Fruit fly (Drosophila melanogaster) whole organism, embryonic: ENCODE measurements around the gene CkIIalpha.

Source experiments
- ATbp ChIP-seq: fragments of 200-800 bp; sonication (Bioruptor generic); optimal IDR thresholded peaks from 2 replicates; lab custom pipeline; 2017; ENCODE audit warnings: missing biosample characterization, mild to moderate bottlenecking, missing genetic modification characterization, missing genetic modification reagents
- CG1024 ChIP-seq: fragments of 200-800 bp; sonication (Bioruptor generic); IDR thresholded peaks from 2 replicates; pipeline ENCODE4 v1.3.6; 2022; ENCODE audit warnings: missing biosample characterization, missing genetic modification characterization
- CG1233 ChIP-seq: fragments of 200-800 bp; sonication (Bioruptor generic); optimal IDR thresholded peaks from 4 replicates; lab custom pipeline; 2018; ENCODE audit warnings: missing biosample characterization, mild to moderate bottlenecking, missing genetic modification characterization
- CG13296 ChIP-seq: fragments of 200-800 bp; sonication (Bioruptor generic); optimal IDR thresholded peaks from 3 replicates; lab custom pipeline; 2018; ENCODE audit warnings: missing biosample characterization, mild to moderate bottlenecking, missing genetic modification characterization
- CG16863 ChIP-seq: fragments of 200-800 bp; sonication (Bioruptor generic); optimal IDR thresholded peaks from 3 replicates; lab custom pipeline; 2016; ENCODE audit warnings: missing biosample characterization, missing genetic modification characterization
- CG17361 ChIP-seq: fragments of 200-800 bp; sonication (Bioruptor generic); IDR thresholded peaks from 3 replicates; pipeline ENCODE4 v1.3.6; 2022; ENCODE audit warnings: missing biosample characterization, missing genetic modification characterization
- CG1792 ChIP-seq: fragments of 200-800 bp; sonication (Bioruptor generic); optimal IDR thresholded peaks from 2 replicates; lab custom pipeline; 2016; ENCODE audit warnings: missing biosample characterization, missing genetic modification characterization
- CG18011 ChIP-seq: fragments of 200-800 bp; sonication (Bioruptor generic); optimal IDR thresholded peaks from 2 replicates; lab custom pipeline; 2017; ENCODE audit warnings: missing biosample characterization, missing genetic modification characterization, mild to moderate bottlenecking, moderate library complexity, missing genotype
- CG2116 ChIP-seq: fragments of 200-800 bp; sonication (Bioruptor generic); optimal IDR thresholded peaks from 3 replicates; lab custom pipeline; 2018; ENCODE audit warnings: missing biosample characterization, mild to moderate bottlenecking, missing genetic modification characterization
- CG2712 ChIP-seq: fragments of 200-800 bp; optimal IDR thresholded peaks from 3 replicates; lab custom pipeline; 2019; ENCODE audit warnings: missing biosample characterization, mild to moderate bottlenecking, missing genetic modification characterization, moderate library complexity
- CG31224 ChIP-seq: fragments of 200-800 bp; sonication (Bioruptor generic); IDR thresholded peaks from 2 replicates; pipeline ENCODE4 v1.3.6; 2022; ENCODE audit warnings: missing biosample characterization, missing genetic modification characterization
- CG33213 ChIP-seq: fragments of 200-800 bp; sonication (Bioruptor generic); optimal IDR thresholded peaks from 3 replicates; lab custom pipeline; 2016; ENCODE audit warnings: missing biosample characterization, missing genetic modification characterization
- CG43689 ChIP-seq: fragments of 200-800 bp; sonication (Bioruptor generic); IDR thresholded peaks from 2 replicates; pipeline ENCODE4 v1.3.6; 2022; ENCODE audit warnings: missing biosample characterization, missing genetic modification characterization
- CG4707 ChIP-seq: fragments of 200-800 bp; sonication (Bioruptor generic); optimal IDR thresholded peaks from 2 replicates; lab custom pipeline; 2018; ENCODE audit warnings: missing biosample characterization, mild to moderate bottlenecking, missing genetic modification characterization, moderate library complexity
- CG6254 ChIP-seq: fragments of 200-800 bp; sonication (Bioruptor generic); optimal IDR thresholded peaks from 3 replicates; lab custom pipeline; 2017; ENCODE audit warnings: mild to moderate bottlenecking, missing biosample characterization, missing genetic modification reagents, missing genetic modification characterization
- CG7745 ChIP-seq: fragments of 200-800 bp; sonication (Bioruptor generic); optimal IDR thresholded peaks from 2 replicates; lab custom pipeline; 2018; ENCODE audit warnings: missing biosample characterization, mild to moderate bottlenecking, missing genetic modification characterization, moderate library complexity
- CG8290 ChIP-seq, 3 experiments: fragments of 200-800 bp; sonication (Bioruptor generic); optimal IDR thresholded peaks; 2 replicates each; lab custom pipeline; 2016 to 2019; ENCODE audit warnings: missing biosample characterization in 3 of 3, missing genetic modification characterization in 3 of 3, mild to moderate bottlenecking in 2 of 3, moderate library complexity in 1 of 3
- CG9609 ChIP-seq: fragments of 200-800 bp; sonication (Bioruptor generic); optimal IDR thresholded peaks from 3 replicates; lab custom pipeline; 2016; ENCODE audit warnings: missing biosample characterization, missing genetic modification characterization
- CG9797 ChIP-seq: fragments of 200-800 bp; sonication (Bioruptor generic); optimal IDR thresholded peaks from 3 replicates; lab custom pipeline; 2018; ENCODE audit warnings: missing biosample characterization, mild to moderate bottlenecking, missing genetic modification characterization
- CHES-1-like ChIP-seq: fragments of 200-800 bp; sonication (Bioruptor generic); optimal IDR thresholded peaks from 2 replicates; lab custom pipeline; 2016; ENCODE audit warnings: missing biosample characterization, missing genetic modification characterization
- CoRest ChIP-seq: fragments of 200-800 bp; sonication (Bioruptor generic); optimal IDR thresholded peaks from 3 replicates; lab custom pipeline; 2018; ENCODE audit warnings: missing biosample characterization, mild to moderate bottlenecking, missing genetic modification characterization, moderate library complexity
- D19A ChIP-seq: fragments of 200-800 bp; optimal IDR thresholded peaks from 3 replicates; lab custom pipeline; 2019; ENCODE audit warnings: missing biosample characterization, mild to moderate bottlenecking, missing genetic modification characterization, moderate library complexity
- Elba2 ChIP-seq: fragments of 200-800 bp; sonication (Bioruptor generic); optimal IDR thresholded peaks from 3 replicates; lab custom pipeline; 2016; ENCODE audit warnings: missing biosample characterization, missing genetic modification characterization
- Lhr ChIP-seq: fragments of 200-800 bp; sonication (Bioruptor generic); optimal IDR thresholded peaks from 3 replicates; lab custom pipeline; 2017; ENCODE audit warnings: mild to moderate bottlenecking, missing biosample characterization, missing genetic modification reagents, missing genetic modification characterization
- MBD-R2 ChIP-seq: fragments of 200-800 bp; sonication (Bioruptor generic); IDR thresholded peaks from 2 replicates; pipeline ENCODE4 v1.3.6; 2022; ENCODE audit warnings: missing biosample characterization, missing genetic modification characterization
- MESR4 ChIP-seq: fragments of 200-800 bp; sonication (Bioruptor generic); optimal IDR thresholded peaks from 2 replicates; lab custom pipeline; 2018; ENCODE audit warnings: missing biosample characterization, mild to moderate bottlenecking, missing genetic modification characterization, moderate library complexity
- NfI ChIP-seq: fragments of 200-800 bp; sonication (Bioruptor generic); optimal IDR thresholded peaks from 3 replicates; lab custom pipeline; 2018; ENCODE audit warnings: missing biosample characterization, mild to moderate bottlenecking, missing genetic modification characterization, moderate library complexity
- Opbp ChIP-seq: fragments of 200-800 bp; sonication (Bioruptor generic); IDR thresholded peaks from 3 replicates; pipeline ENCODE4 v1.3.6; 2022; ENCODE audit warnings: missing biosample characterization, missing genetic modification characterization; ENCODE audit not compliant: partially characterized antibody
- Sox102F ChIP-seq: fragments of 200-800 bp; sonication (Bioruptor generic); optimal IDR thresholded peaks from 2 replicates; lab custom pipeline; 2018; ENCODE audit warnings: missing biosample characterization, mild to moderate bottlenecking, missing genetic modification characterization, moderate library complexity
- Sry-δ ChIP-seq: fragments of 200-800 bp; sonication (Bioruptor generic); optimal IDR thresholded peaks from 2 replicates; lab custom pipeline; 2016; ENCODE audit warnings: missing biosample characterization, missing genetic modification characterization
- Xrp1 ChIP-seq: fragments of 200-800 bp; sonication (Bioruptor generic); IDR thresholded peaks from 2 replicates; pipeline ENCODE4 v1.3.6; 2022; ENCODE audit warnings: missing biosample characterization, missing genetic modification characterization
- az2 ChIP-seq: fragments of 200-800 bp; sonication (Bioruptor generic); optimal IDR thresholded peaks from 3 replicates; lab custom pipeline; 2016; ENCODE audit warnings: missing biosample characterization, missing genetic modification characterization
- dmrt11E ChIP-seq: fragments of 200-800 bp; sonication (Bioruptor generic); optimal IDR thresholded peaks from 3 replicates; lab custom pipeline; 2018; ENCODE audit warnings: missing biosample characterization, mild to moderate bottlenecking, missing genetic modification characterization, moderate library complexity
- dmrt99B ChIP-seq: fragments of 200-800 bp; sonication (Bioruptor generic); optimal IDR thresholded peaks from 2 replicates; lab custom pipeline; 2018; ENCODE audit warnings: missing biosample characterization, mild to moderate bottlenecking, missing genetic modification characterization, moderate library complexity
- exex ChIP-seq: fragments of 200-800 bp; sonication (Bioruptor generic); optimal IDR thresholded peaks from 4 replicates; lab custom pipeline; 2018; ENCODE audit warnings: missing biosample characterization, mild to moderate bottlenecking, missing genetic modification characterization, moderate library complexity
- fd102C ChIP-seq: fragments of 200-800 bp; sonication (Bioruptor generic); optimal IDR thresholded peaks from 2 replicates; lab custom pipeline; 2018; ENCODE audit warnings: missing biosample characterization, mild to moderate bottlenecking, missing genetic modification characterization, moderate library complexity
- gem ChIP-seq: fragments of 200-800 bp; sonication (Bioruptor generic); optimal IDR thresholded peaks from 2 replicates; lab custom pipeline; 2019; ENCODE audit warnings: missing biosample characterization, mild to moderate bottlenecking, missing genetic modification characterization, moderate library complexity
- gsb-n ChIP-seq: fragments of 200-800 bp; sonication (Bioruptor generic); optimal IDR thresholded peaks from 3 replicates; lab custom pipeline; 2018; ENCODE audit warnings: missing biosample characterization, mild to moderate bottlenecking, missing genetic modification characterization
- knrl ChIP-seq: fragments of 200-800 bp; sonication (Bioruptor generic); IDR thresholded peaks from 3 replicates; pipeline ENCODE4 v1.3.6; 2022; ENCODE audit warnings: missing biosample characterization, missing genetic modification characterization; ENCODE audit not compliant: partially characterized antibody
- mirr ChIP-seq: fragments of 200-800 bp; sonication (Bioruptor generic); optimal IDR thresholded peaks from 3 replicates; lab custom pipeline; 2018; ENCODE audit warnings: missing biosample characterization, mild to moderate bottlenecking, missing genetic modification characterization
- nom ChIP-seq: fragments of 200-800 bp; sonication (Bioruptor generic); optimal IDR thresholded peaks from 2 replicates; lab custom pipeline; 2017; ENCODE audit warnings: missing biosample characterization, missing genetic modification characterization, mild to moderate bottlenecking, moderate library complexity, missing genetic modification reagents
- pfk ChIP-seq: fragments of 200-800 bp; sonication (Bioruptor generic); optimal IDR thresholded peaks from 2 replicates; lab custom pipeline; 2018; ENCODE audit warnings: missing biosample characterization, mild to moderate bottlenecking, missing genetic modification characterization, moderate library complexity
- pita ChIP-seq: fragments of 200-800 bp; sonication (Bioruptor generic); optimal IDR thresholded peaks from 2 replicates; lab custom pipeline; 2017; ENCODE audit warnings: missing biosample characterization, mild to moderate bottlenecking, missing genetic modification characterization
- rib ChIP-seq: fragments of 200-800 bp; sonication (Bioruptor generic); IDR thresholded peaks from 2 replicates; pipeline ENCODE4 v1.3.6; 2022; ENCODE audit warnings: missing biosample characterization, missing genetic modification characterization
- sob ChIP-seq: fragments of 200-800 bp; sonication (Bioruptor generic); IDR thresholded peaks from 2 replicates; pipeline ENCODE4 v1.3.6; 2022; ENCODE audit warnings: missing biosample characterization, missing genetic modification characterization
- sr ChIP-seq: fragments of 200-800 bp; sonication (Bioruptor generic); IDR thresholded peaks from 3 replicates; pipeline ENCODE4 v1.3.6; 2022; ENCODE audit warnings: missing biosample characterization, missing genetic modification characterization
- ssp ChIP-seq: fragments of 200-800 bp; sonication (Bioruptor generic); IDR thresholded peaks from 2 replicates; pipeline ENCODE4 v1.3.6; 2022; ENCODE audit warnings: missing biosample characterization, missing genetic modification characterization
- twi ChIP-seq: fragments of 200-800 bp; optimal IDR thresholded peaks from 2 replicates; lab custom pipeline; 2019; ENCODE audit warnings: missing biosample characterization, mild to moderate bottlenecking, missing genetic modification characterization, moderate library complexity
- zfh2 ChIP-seq: fragments of 200-800 bp; sonication (Bioruptor generic); optimal IDR thresholded peaks from 2 replicates; lab custom pipeline; 2016; ENCODE audit warnings: missing biosample characterization, missing genetic modification characterization

Gene CkIIalpha

DNA sequence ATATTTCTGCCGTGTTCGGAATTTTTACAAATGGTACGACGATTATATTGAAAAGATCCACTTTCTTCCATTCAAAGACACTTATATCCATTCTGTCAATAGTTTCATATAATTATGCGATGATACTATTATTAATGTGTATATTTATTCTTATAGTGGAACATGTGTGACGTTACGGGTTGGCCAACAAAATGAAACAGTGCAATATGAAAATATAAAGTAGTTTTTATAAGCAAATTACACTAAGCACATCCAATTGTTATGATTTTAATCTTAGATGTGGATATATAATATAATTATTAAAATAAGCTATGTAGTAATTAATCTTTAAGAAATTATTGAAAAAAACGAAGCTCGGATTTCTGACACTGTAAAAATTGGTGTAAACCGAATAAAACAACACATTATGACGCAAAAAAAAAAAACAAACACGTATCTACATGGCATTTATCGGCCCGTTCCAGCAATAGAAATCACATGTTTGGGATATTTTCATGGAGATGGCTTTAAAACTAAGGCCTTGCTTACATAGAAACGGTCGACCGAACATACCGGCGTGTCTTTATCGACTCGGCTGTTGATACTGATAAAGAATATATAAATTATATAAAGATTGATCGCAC lies 53.5 kb downstream of the CkIIalpha start, which contains the start of gene Vps11 (continued):
- TF ChIP-seq Elba2 (GFP tag; lab: Kevin White, UChicago) (peak; percentile 35), CG33213 (no peak), ATbp (GFP tag; lab: Kevin White, UChicago) (no peak), CG16863 (no peak), pfk (GFP tag; lab: Kevin White, UChicago) (peak; percentile 90), zfh2 (GFP tag; lab: Kevin White, UChicago) (no peak), mirr (GFP tag; lab: Kevin White, UChicago) (no peak), MESR4 (peak; percentile 49), NfI (no peak), CG7745 (tag; lab: Kevin White, UChicago) (no peak), sob (GFP tag; lab: Robert Waterston, UW) (no peak), CG17361 (GFP tag; lab: Robert Waterston, UW) (peak; percentile 44; the same call in 2 of the 3 replicates), CG31224 (no peak), dmrt11E (tag; lab: Kevin White, UChicago) (peak; percentile 30), CG9797 (no peak), CG1792 (GFP tag; lab: Kevin White, UChicago) (no peak), Opbp (GFP tag; lab: Robert Waterston, UW) (no peak), MBD-R2 (GFP tag; lab: Robert Waterston, UW) (0 out of 2 replicates have a peak, but pooled peaks have one; percentile 11), nom (no peak), az2 (GFP tag; lab: Kevin White, UChicago) (no peak), exex (tag; lab: Kevin White, UChicago) (no peak), CG43689 (GFP tag; lab: Robert Waterston, UW) (no peak), ssp (peak; percentile 99), dmrt99B (no peak), fd102C (GFP tag; lab: Kevin White, UChicago) (no peak), Lhr (GFP tag; lab: Kevin White, UChicago) (peak; percentile 27), CG1024 (GFP tag; lab: Robert Waterston, UW) (peak; percentile 99), D19A (tag; lab: Kevin White, UChicago) (no peak), CG18011 (GFP tag; lab: Kevin White, UChicago) (no peak), CG13296 (GFP tag; lab: Kevin White, UChicago) (no peak), Sry-δ (GFP tag; lab: Kevin White, UChicago) (no peak), Xrp1 (no peak), CG6254 (GFP tag; lab: Kevin White, UChicago) (no peak), CG2116 (peak; percentile 0), CG2712 (peak; percentile 20), gsb-n (tag; lab: Kevin White, UChicago) (no peak), CG1233 (GFP tag; lab: Kevin White, UChicago) (no peak), CG9609 (no peak), knrl (GFP tag; lab: Robert Waterston, UW) (peak; percentile 28; the same call in 1 of the 3 replicates), gem (tag; lab: Kevin White, UChicago) (peak; percentile 23), CoRest (tag; lab: Kevin White, UChicago) (peak; percentile 30), sr (no peak), twi (peak; percentile 41), CG4707 (GFP tag; lab: Kevin White, UChicago) (no peak), rib (GFP tag; lab: Robert Waterston, UW) (no peak), Sox102F (GFP tag; lab: Kevin White, UChicago) (no peak), CG8290 (GFP tag; optimal IDR thresholded peaks at IDR 0.05; lab: Kevin White, UChicago) (peak; percentile 56), CG8290 (tag; optimal IDR thresholded peaks at IDR 0.05; lab: Kevin White, UChicago) (no peak), CHES-1-like (GFP tag; lab: Kevin White, UChicago) (no peak), pita (GFP tag; lab: Kevin White, UChicago) (no peak)
